Fruit fly (Drosophila melanogaster): Measurements from ENCODE around the gene CG11593.

DNA sequence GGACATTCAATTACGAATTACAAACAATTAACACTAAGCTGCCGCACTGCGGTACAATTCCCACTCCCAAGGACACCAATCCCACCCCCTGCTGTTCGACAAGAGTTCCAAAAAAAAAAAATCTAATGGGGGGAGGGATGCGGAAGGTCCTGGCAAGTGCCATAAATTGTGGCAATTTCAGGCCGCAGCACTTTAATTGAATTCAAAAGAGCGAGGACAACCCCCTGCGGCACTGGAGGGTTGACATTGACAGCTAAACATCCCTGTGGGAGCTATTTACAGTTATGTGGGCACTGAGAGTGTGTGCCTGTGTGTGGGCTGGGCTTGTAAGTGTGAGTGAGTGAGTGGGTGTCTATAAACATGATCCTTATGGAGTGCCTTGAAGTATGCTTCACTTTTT lies 36.6 kb upstream of the CG11593 start:
- TF ChIP-seq CG8478 (optimal IDR thresholded peaks at IDR 0.05) (no peak), CTCF (optimal IDR thresholded peaks at IDR 0.05) (no peak)
